Fruit fly (Drosophila melanogaster) ovary, adult (tissue): ENCODE results near the gene CG34129.

Experiments
- CG17801 ChIP-seq: fragments of 200-800 bp; optimal IDR thresholded peaks from 2 replicates; lab custom pipeline; 2019; ENCODE audit warnings: missing biosample characterization, mild to moderate bottlenecking, missing genetic modification characterization, moderate library complexity; ENCODE audit not compliant: partially characterized antibody

Gene CG34129

dm6 chr3R:26191105-26191504, at the start of gene CG34129:
Gene CG34129, minus strand, starts transcription at chr3R:26191205.
- no peak for TF ChIP-seq CG17801

- TF ChIP-seq CG17801: no peak
These were observed 47.9 kb upstream of the CG34129 start for dm6 chr3R:26238945-26239344.

- TF ChIP-seq CG17801: no peak
These were observed 46.5 kb upstream of the CG34129 start for dm6 chr3R:26237496-26237895.

- no peak for TF ChIP-seq CG17801
These were observed 44.0 kb upstream of the CG34129 start for dm6 chr3R:26235034-26235433.

- TF ChIP-seq CG17801: peak; percentile 52
These were observed 39.0 kb upstream of the CG34129 start, which contains the start of gene CG12290 for dm6 chr3R:26230016-26230415. Gene CG12290, plus strand, starts transcription at chr3R:26230248.

- no peak for TF ChIP-seq CG17801
These were observed 37.1 kb upstream of the CG34129 start for dm6 chr3R:26228026-26228635.

- TF ChIP-seq CG17801: no peak
These were observed 35.7 kb upstream of the CG34129 start for dm6 chr3R:26226506-26227277.

- TF ChIP-seq CG17801: no peak
These were observed 31.2 kb upstream of the CG34129 start for dm6 chr3R:26222123-26222651.

- TF ChIP-seq CG17801: peak; percentile 12
These were observed 23.3 kb upstream of the CG34129 start for dm6 chr3R:26214301-26214700.

- TF ChIP-seq CG17801: no peak
These were observed 21.9 kb upstream of the CG34129 start for dm6 chr3R:26212935-26213334.

- TF ChIP-seq CG17801: no peak
These were observed 4.0 kb upstream of the CG34129 start for dm6 chr3R:26194933-26195452.

dm6 chr3R:26192270-26192669, 1.3 kb upstream of the CG34129 start:
- no peak for TF ChIP-seq CG17801

- no peak for TF ChIP-seq CG17801
These were observed 1.1 kb downstream of the CG34129 start, which contains the start of gene CG34130 for dm6 chr3R:26189877-26190276. Gene CG34130, minus strand, starts transcription at chr3R:26189977.

- TF ChIP-seq CG17801: no peak
These were observed 2.3 kb downstream of the CG34129 start, which contains the start of gene CG6073 for dm6 chr3R:26188708-26189107. Gene CG6073, minus strand, starts transcription at chr3R:26188807.

- no peak for TF ChIP-seq CG17801
These were observed 5.8 kb downstream of the CG34129 start, which contains the start of gene CG31086 for dm6 chr3R:26185201-26185688. Gene CG31086, plus strand, starts transcription at chr3R:26185251.

dm6 chr3R:26181991-26182390, 9.0 kb downstream of the CG34129 start:
- no peak for TF ChIP-seq CG17801

- no peak for TF ChIP-seq CG17801
These were observed 19.0 kb downstream of the CG34129 start for dm6 chr3R:26172040-26172439.
